Worm (Caenorhabditis elegans): ENCODE results near the gene npp-15.

DNA sequence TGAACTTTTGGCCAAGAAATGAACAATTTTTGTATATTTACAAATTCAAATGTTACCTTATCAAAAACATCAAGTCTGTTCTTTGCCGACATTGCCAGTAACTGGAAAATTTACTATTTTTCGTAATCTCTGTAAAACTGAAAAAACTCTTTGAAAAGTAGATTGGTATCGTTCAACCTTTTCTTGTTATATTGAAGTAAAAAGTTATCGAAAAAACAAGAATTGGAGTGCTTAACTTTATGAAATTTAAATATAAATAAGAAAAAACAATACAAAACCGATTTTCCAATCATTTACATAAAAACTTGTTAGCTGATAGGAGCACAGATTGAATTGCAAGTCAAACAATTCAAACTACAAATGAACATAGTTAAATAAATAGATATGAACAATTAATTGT lies 44.0 kb upstream of the npp-15 start, which contains the start of gene ZK688.11:
- TF ChIP-seq unc-62 (GFP tag; optimal IDR thresholded peaks at IDR 0.05) (no peak), mdl-1 (tag; optimal IDR thresholded peaks at IDR 0.05) (no peak)
